Worm (Caenorhabditis elegans) whole organism, L3 larva: ENCODE data around the gene icap-1.

Experiments used
- jun-1 ChIP-seq: fragments of 150-350 bp; optimal IDR thresholded peaks from 2 replicates; lab custom pipeline; 2014; ENCODE audit warnings: missing biosample characterization, missing genetic modification reagents, missing genetic modification characterization
- lin-15B ChIP-seq: fragments of 150-350 bp; optimal IDR thresholded peaks from 2 replicates; lab custom pipeline; 2014; ENCODE audit warnings: missing biosample characterization, missing genetic modification characterization
- nhr-11 ChIP-seq: fragments of 150-350 bp; optimal IDR thresholded peaks from 2 replicates; lab custom pipeline; 2014; ENCODE audit warnings: missing biosample characterization, missing genetic modification characterization
- nhr-76 ChIP-seq: fragments of 150-350 bp; sonication (generic microtip); optimal IDR thresholded peaks from 5 replicates; lab custom pipeline; 2014; ENCODE audit warnings: missing biosample characterization, missing genetic modification characterization
- snpc-4 ChIP-seq: fragments of 150-350 bp; optimal IDR thresholded peaks from 2 replicates; lab custom pipeline; 2014; ENCODE audit warnings: missing biosample characterization, missing genetic modification characterization

- TF ChIP-seq jun-1 (no peak), snpc-4 (tag; lab: Kevin White, UChicago) (no peak), lin-15B (no peak), nhr-76 (tag; lab: Kevin White, UChicago) (no peak), nhr-11 (tag; lab: Kevin White, UChicago) (no peak)
These were observed 2.0 kb downstream of the icap-1 start for ce11 chrIV:13784774-13785173.
